Fruit fly (Drosophila melanogaster) whole organism, adult: ENCODE measurements around the gene CG43094.

Source experiments
- CG11617 ChIP-seq: fragments of 200-800 bp; sonication (Bioruptor generic); optimal IDR thresholded peaks from 2 replicates; lab custom pipeline; 2017; ENCODE audit warnings: mild to moderate bottlenecking, missing biosample characterization, missing genetic modification reagents, missing genetic modification characterization
- CG12768 ChIP-seq: fragments of 200-800 bp; sonication (Bioruptor generic); optimal IDR thresholded peaks from 2 replicates; lab custom pipeline; 2017; ENCODE audit warnings: missing biosample characterization, missing genetic modification characterization, mild to moderate bottlenecking, moderate library complexity, missing genetic modification reagents
- CG14711 ChIP-seq: fragments of 200-800 bp; sonication (Bioruptor generic); optimal IDR thresholded peaks from 2 replicates; lab custom pipeline; 2018; ENCODE audit warnings: missing biosample characterization, mild to moderate bottlenecking, missing genetic modification characterization, moderate library complexity
- CG1620 ChIP-seq: fragments of 200-800 bp; sonication (Bioruptor generic); optimal IDR thresholded peaks from 2 replicates; lab custom pipeline; 2016; ENCODE audit warnings: missing biosample characterization, missing genetic modification characterization
- CG33017 ChIP-seq: fragments of 200-800 bp; sonication (Bioruptor generic); optimal IDR thresholded peaks from 2 replicates; lab custom pipeline; 2018; ENCODE audit warnings: missing biosample characterization, mild to moderate bottlenecking, missing genetic modification characterization, moderate library complexity
- CG5204 ChIP-seq: fragments of 200-800 bp; sonication (Bioruptor generic); optimal IDR thresholded peaks from 2 replicates; lab custom pipeline; 2016; ENCODE audit warnings: missing biosample characterization, missing genetic modification characterization
- CG7045 ChIP-seq: fragments of 200-800 bp; sonication (Bioruptor generic); optimal IDR thresholded peaks from 2 replicates; lab custom pipeline; 2017; ENCODE audit warnings: missing biosample characterization, mild to moderate bottlenecking, missing genetic modification characterization
- CG7101 ChIP-seq: fragments of 200-800 bp; sonication (Bioruptor generic); optimal IDR thresholded peaks from 2 replicates; lab custom pipeline; 2018; ENCODE audit warnings: missing biosample characterization, mild to moderate bottlenecking, missing genetic modification characterization, moderate library complexity
- Clk ChIP-seq: fragments of 200-800 bp; sonication (Bioruptor generic); optimal IDR thresholded peaks from 2 replicates; lab custom pipeline; 2017; ENCODE audit warnings: missing biosample characterization, missing genetic modification characterization
- Crg-1 ChIP-seq: fragments of 200-800 bp; sonication (Bioruptor generic); optimal IDR thresholded peaks from 2 replicates; lab custom pipeline; 2016; ENCODE audit warnings: missing biosample characterization, missing genetic modification characterization
- Hr96 ChIP-seq: fragments of 200-800 bp; sonication (Bioruptor generic); optimal IDR thresholded peaks from 2 replicates; lab custom pipeline; 2016; ENCODE audit warnings: missing biosample characterization, missing genetic modification characterization
- Mnt ChIP-seq: fragments of 200-800 bp; sonication (Bioruptor generic); optimal IDR thresholded peaks from 2 replicates; lab custom pipeline; 2016; ENCODE audit warnings: missing biosample characterization, mild to moderate bottlenecking, missing genetic modification characterization
- bab1 ChIP-seq: fragments of 200-800 bp; sonication (Bioruptor generic); optimal IDR thresholded peaks from 3 replicates; lab custom pipeline; 2019; ENCODE audit warnings: missing biosample characterization, mild to moderate bottlenecking, missing genetic modification characterization, moderate library complexity
- cic ChIP-seq: fragments of 200-800 bp; sonication (Bioruptor generic); optimal IDR thresholded peaks from 2 replicates; lab custom pipeline; 2017; ENCODE audit warnings: missing biosample characterization, mild to moderate bottlenecking, missing genetic modification characterization, moderate library complexity
- cnc ChIP-seq, 2 experiments: fragments of >200 bp; optimal IDR thresholded peaks; 2 replicates each; lab custom pipeline; 2017
- kay ChIP-seq: fragments of 200-800 bp; sonication (Bioruptor generic); peaks from one replicate; lab custom pipeline; 2016; ENCODE audit warnings: missing biosample characterization, missing genetic modification characterization, borderline replicate concordance
- ovo ChIP-seq: fragments of 200-800 bp; sonication (Bioruptor generic); optimal IDR thresholded peaks from 2 replicates; lab custom pipeline; 2016; ENCODE audit warnings: missing biosample characterization, missing genetic modification characterization
- pad ChIP-seq: fragments of 200-800 bp; sonication (Bioruptor generic); optimal IDR thresholded peaks from 3 replicates; lab custom pipeline; 2017; ENCODE audit warnings: missing biosample characterization, missing genetic modification characterization, mild to moderate bottlenecking, moderate library complexity, missing genetic modification reagents
- tj ChIP-seq: fragments of 200-800 bp; sonication (Bioruptor generic); optimal IDR thresholded peaks from 3 replicates; lab custom pipeline; 2017; ENCODE audit warnings: missing biosample characterization, mild to moderate bottlenecking, missing genetic modification characterization, moderate library complexity
- toe ChIP-seq: fragments of 200-800 bp; sonication (Bioruptor generic); optimal IDR thresholded peaks from 2 replicates; lab custom pipeline; 2016; ENCODE audit warnings: missing biosample characterization, missing genetic modification characterization

CG43094 gene

DNA sequence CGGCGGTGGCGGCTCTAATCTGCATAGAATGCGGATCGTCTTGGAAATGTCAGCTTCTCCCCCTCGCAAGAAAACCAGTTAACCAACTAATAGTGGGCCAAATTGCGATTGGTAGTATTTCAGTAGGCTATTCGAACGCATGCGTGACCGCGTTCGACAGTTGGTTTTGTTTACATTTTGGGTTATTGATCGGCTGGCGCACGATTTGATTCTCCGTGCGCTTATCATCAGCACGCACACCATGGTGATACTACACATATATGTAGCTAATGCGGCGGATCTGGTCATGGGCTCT lies 17.2 kb downstream of the CG43094 start:
- TF ChIP-seq CG14711: no peak
- no peak for TF ChIP-seq Crg-1 (GFP tag; lab: Kevin White, UChicago)
- TF ChIP-seq Mnt: no peak
- TF ChIP-seq cic (GFP tag; lab: Kevin White, UChicago): peak; percentile 67
- TF ChIP-seq tj: no peak
- TF ChIP-seq CG11617 (GFP tag; lab: Kevin White, UChicago): no peak
- TF ChIP-seq kay (GFP tag; lab: Kevin White, UChicago): no peak

DNA sequence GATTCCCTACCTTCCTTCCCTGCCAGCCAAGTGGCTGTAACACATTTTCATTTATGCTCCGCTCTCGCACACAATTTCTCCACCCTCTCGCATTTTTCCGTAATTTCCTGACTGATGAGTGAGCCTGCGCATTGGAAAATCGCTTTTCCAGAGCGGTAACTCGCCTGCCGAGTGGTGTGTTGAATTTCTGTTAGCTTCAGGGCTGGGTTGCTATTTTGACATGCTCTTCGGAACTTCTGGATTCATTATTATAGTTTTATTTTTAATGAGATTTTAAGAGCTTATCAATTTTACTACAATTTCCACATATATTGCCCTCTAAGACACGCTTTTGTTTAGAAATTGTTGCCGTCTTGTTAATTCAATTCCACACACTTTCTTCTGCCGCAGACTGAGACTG lies 17.9 kb downstream of the CG43094 start:
- TF ChIP-seq cnc (optimal IDR thresholded peaks at IDR 0.05; lab: Kevin White, UChicago) (no peak), CG33017 (tag; lab: Kevin White, UChicago) (no peak), CG12768 (GFP tag; lab: Kevin White, UChicago) (no peak), toe (GFP tag; lab: Kevin White, UChicago) (no peak), CG11617 (GFP tag; lab: Kevin White, UChicago) (no peak), Clk (GFP tag; lab: Kevin White, UChicago) (no peak), bab1 (GFP tag; lab: Kevin White, UChicago) (no peak), CG14711 (no peak), CG1620 (GFP tag; lab: Kevin White, UChicago) (no peak), kay (GFP tag; lab: Kevin White, UChicago) (no peak), CG5204 (GFP tag; lab: Kevin White, UChicago) (no peak), CG7045 (no peak), ovo (GFP tag; lab: Kevin White, UChicago) (no peak), cic (GFP tag; lab: Kevin White, UChicago) (no peak)

DNA sequence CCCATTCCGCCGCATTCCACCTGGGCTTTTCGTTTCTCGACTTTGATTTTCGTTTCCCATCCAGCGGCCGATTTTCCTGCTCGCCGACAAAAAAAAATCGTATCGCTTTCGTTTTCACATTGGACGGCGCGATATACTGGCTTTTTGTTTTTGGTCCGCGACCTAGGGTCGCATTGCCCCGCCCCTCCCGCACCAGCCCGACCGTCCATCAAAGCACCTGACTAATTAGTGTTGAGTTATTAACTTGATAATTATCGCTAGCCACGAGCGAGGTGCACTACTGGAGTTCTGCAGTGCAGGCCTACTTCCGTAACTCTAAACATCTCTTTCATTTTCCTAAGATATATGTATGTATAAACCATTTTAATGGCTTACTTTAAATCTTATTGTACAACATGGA lies 19.1 kb downstream of the CG43094 start:
- no peak for TF ChIP-seq CG14711
- TF ChIP-seq CG11617 (GFP tag; lab: Kevin White, UChicago): no peak
- no peak for TF ChIP-seq CG7045
- TF ChIP-seq CG33017 (tag; lab: Kevin White, UChicago): no peak
- TF ChIP-seq CG7101 (tag; lab: Kevin White, UChicago): no peak
- TF ChIP-seq cic (GFP tag; lab: Kevin White, UChicago): no peak
- TF ChIP-seq kay (GFP tag; lab: Kevin White, UChicago): no peak
- TF ChIP-seq Hr96 (GFP tag; lab: Kevin White, UChicago): no peak
- no peak for TF ChIP-seq Crg-1 (GFP tag; lab: Kevin White, UChicago)

DNA sequence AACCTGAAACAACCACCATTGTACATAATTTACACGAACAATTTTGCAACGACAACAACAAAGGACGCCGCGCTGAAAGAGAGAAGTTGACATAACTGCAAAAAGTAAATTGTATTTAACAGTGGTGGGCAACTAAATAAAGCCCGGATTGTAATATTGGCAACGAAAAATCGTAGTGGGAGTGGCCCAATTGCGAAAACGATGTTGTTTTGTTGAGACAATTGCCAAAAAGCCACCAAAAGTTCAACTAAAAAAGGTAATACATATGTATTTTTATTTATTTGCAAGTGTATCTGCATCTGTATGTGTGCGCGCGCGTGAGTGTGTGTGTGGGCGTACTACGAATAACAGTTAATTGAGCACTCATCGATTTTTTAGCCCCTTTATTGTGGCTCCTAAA lies 19.7 kb downstream of the CG43094 start:
- no peak for TF ChIP-seq kay (GFP tag; lab: Kevin White, UChicago)
- TF ChIP-seq pad (GFP tag; lab: Kevin White, UChicago): no peak
- no peak for TF ChIP-seq Mnt
- TF ChIP-seq CG33017 (tag; lab: Kevin White, UChicago): no peak
- no peak for TF ChIP-seq bab1 (GFP tag; lab: Kevin White, UChicago)
- no peak for TF ChIP-seq cnc (optimal IDR thresholded peaks at IDR 0.05; lab: Kevin White, UChicago)
- TF ChIP-seq ovo (GFP tag; lab: Kevin White, UChicago): no peak
- no peak for TF ChIP-seq Clk (GFP tag; lab: Kevin White, UChicago)

DNA sequence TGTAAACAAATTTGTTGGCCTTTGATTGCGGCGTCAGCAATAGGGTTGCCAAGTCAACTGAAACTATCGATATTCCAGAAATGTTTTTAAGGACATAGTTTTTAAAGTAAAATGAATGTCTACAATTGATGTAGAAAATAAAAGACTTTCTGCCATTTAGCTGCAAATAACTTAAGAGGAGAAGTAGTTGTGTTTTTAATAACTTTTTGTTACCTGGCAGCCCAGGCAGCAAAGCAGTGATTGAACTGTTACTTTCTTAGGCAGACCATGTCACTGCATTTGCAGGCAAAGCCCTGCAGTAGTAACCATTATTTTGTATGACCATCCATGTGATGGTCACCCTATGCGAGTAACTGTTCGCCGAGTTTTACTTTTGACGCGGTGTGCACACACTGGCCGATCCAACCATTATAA lies 20.2 kb downstream of the CG43094 start, which contains the start of the genes rumi, CG7029 and Usp12-46:
Gene rumi (minus strand): TSS at position 64 of the 414 bp plus-strand sequence.
Gene CG7029 (plus strand): TSS at position 368 of the 414 bp plus-strand sequence.
Gene Usp12-46 (plus strand): TSS at position 368 of the 414 bp plus-strand sequence.
- TF ChIP-seq Hr96 (GFP tag; lab: Kevin White, UChicago): peak; percentile 92
- TF ChIP-seq cnc (optimal IDR thresholded peaks at IDR 0.05; lab: Kevin White, UChicago): no peak
- TF ChIP-seq CG33017 (tag; lab: Kevin White, UChicago): peak; percentile 83
- TF ChIP-seq CG12768 (GFP tag; lab: Kevin White, UChicago): peak; percentile 82
- peak; percentile 78 for TF ChIP-seq Clk (GFP tag; lab: Kevin White, UChicago)
- peak; percentile 59 for TF ChIP-seq pad (GFP tag; lab: Kevin White, UChicago)
- peak; percentile 76 for TF ChIP-seq Mnt
- TF ChIP-seq CG11617 (GFP tag; lab: Kevin White, UChicago): peak; percentile 83
- no peak for TF ChIP-seq toe (GFP tag; lab: Kevin White, UChicago)
- peak; percentile 89 for TF ChIP-seq CG1620 (GFP tag; lab: Kevin White, UChicago)
- no peak for TF ChIP-seq CG5204 (GFP tag; lab: Kevin White, UChicago)
- TF ChIP-seq CG7101 (tag; lab: Kevin White, UChicago): peak; percentile 85
- TF ChIP-seq kay (GFP tag; lab: Kevin White, UChicago): no peak
- TF ChIP-seq ovo (GFP tag; lab: Kevin White, UChicago): peak; percentile 79
- TF ChIP-seq bab1 (GFP tag; lab: Kevin White, UChicago): peak; percentile 90
- peak; percentile 89 for TF ChIP-seq tj
- TF ChIP-seq Crg-1 (GFP tag; lab: Kevin White, UChicago): peak; percentile 69
- TF ChIP-seq CG14711: peak; percentile 98
- TF ChIP-seq CG7045: peak; percentile 80
- peak; percentile 44 for TF ChIP-seq cic (GFP tag; lab: Kevin White, UChicago)

- no peak for TF ChIP-seq CG14711
- TF ChIP-seq Crg-1 (GFP tag; lab: Kevin White, UChicago): no peak
- no peak for TF ChIP-seq CG5204 (GFP tag; lab: Kevin White, UChicago)
- TF ChIP-seq CG7045: no peak
- no peak for TF ChIP-seq Hr96 (GFP tag; lab: Kevin White, UChicago)
Measured at dm6 chr3R:22750039-22750438, 20.7 kb downstream of the CG43094 start.

DNA sequence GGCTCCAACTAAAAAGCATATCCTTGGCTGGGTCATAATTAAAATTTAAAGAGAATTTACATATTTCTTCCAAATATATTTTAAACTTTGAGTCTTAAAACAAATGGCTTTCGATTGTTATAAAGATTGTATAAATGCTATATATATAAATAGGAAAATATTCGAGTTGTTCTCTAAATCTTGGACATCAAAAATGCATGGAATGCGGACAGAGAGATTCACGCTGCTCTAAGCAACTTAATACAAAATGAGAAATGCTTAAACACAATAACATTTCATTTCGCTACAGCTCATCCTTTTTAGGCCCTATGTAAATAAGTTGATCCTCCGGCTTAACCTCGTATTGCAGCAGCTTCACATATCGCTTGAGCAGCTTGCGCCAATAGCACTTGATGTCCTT lies 21.8 kb downstream of the CG43094 start, which contains the start of gene CG31139:
Gene CG31139 (minus strand): TSS at position 101 of the 400 bp plus-strand sequence.
- no peak for TF ChIP-seq Crg-1 (GFP tag; lab: Kevin White, UChicago)
- no peak for TF ChIP-seq CG7101 (tag; lab: Kevin White, UChicago)
- TF ChIP-seq CG7045: no peak
- no peak for TF ChIP-seq CG1620 (GFP tag; lab: Kevin White, UChicago)
- TF ChIP-seq ovo (GFP tag; lab: Kevin White, UChicago): no peak
- TF ChIP-seq CG33017 (tag; lab: Kevin White, UChicago): no peak
- TF ChIP-seq cnc (optimal IDR thresholded peaks at IDR 0.05; lab: Kevin White, UChicago): no peak
- no peak for TF ChIP-seq CG12768 (GFP tag; lab: Kevin White, UChicago)
- no peak for TF ChIP-seq kay (GFP tag; lab: Kevin White, UChicago)
- no peak for TF ChIP-seq CG5204 (GFP tag; lab: Kevin White, UChicago)
- TF ChIP-seq Mnt: no peak
- TF ChIP-seq cic (GFP tag; lab: Kevin White, UChicago): no peak
- no peak for TF ChIP-seq bab1 (GFP tag; lab: Kevin White, UChicago)
- no peak for TF ChIP-seq CG14711
- TF ChIP-seq pad (GFP tag; lab: Kevin White, UChicago): no peak
- TF ChIP-seq CG11617 (GFP tag; lab: Kevin White, UChicago): no peak
